Fruit fly (Drosophila melanogaster) whole organism, embryonic: ENCODE results near the gene CG2841.

Experiments used
- Abd-B ChIP-seq: fragments of 200-800 bp; sonication (Bioruptor generic); optimal IDR thresholded peaks from 2 replicates; lab custom pipeline; 2018; ENCODE audit warnings: missing biosample characterization, mild to moderate bottlenecking, missing genetic modification characterization, moderate library complexity
- Adf1 ChIP-seq: fragments of 200-800 bp; sonication (Bioruptor generic); IDR thresholded peaks from 2 replicates; pipeline ENCODE4 v1.3.6; 2022; ENCODE audit warnings: missing biosample characterization, missing genetic modification characterization
- CG10147 ChIP-seq: fragments of 200-800 bp; sonication (Bioruptor generic); optimal IDR thresholded peaks from 2 replicates; lab custom pipeline; 2019; ENCODE audit warnings: missing biosample characterization, mild to moderate bottlenecking, missing genetic modification characterization, moderate library complexity
- CG11093 ChIP-seq: fragments of 200-800 bp; sonication (Bioruptor generic); IDR thresholded peaks from 3 replicates; pipeline ENCODE4 v1.3.6; 2022; ENCODE audit warnings: missing biosample characterization, missing genetic modification characterization
- CG11456 ChIP-seq: fragments of 200-800 bp; sonication (Bioruptor generic); IDR thresholded peaks from 3 replicates; pipeline ENCODE4 v1.3.6; 2022; ENCODE audit warnings: missing biosample characterization, missing genetic modification characterization
- CG12236 ChIP-seq: fragments of 200-800 bp; sonication (Bioruptor generic); optimal IDR thresholded peaks from 2 replicates; lab custom pipeline; 2016; ENCODE audit warnings: missing biosample characterization, missing genetic modification characterization
- CG15479 ChIP-seq: fragments of 200-800 bp; sonication (Bioruptor generic); optimal IDR thresholded peaks from 3 replicates; lab custom pipeline; 2019; ENCODE audit warnings: missing biosample characterization, mild to moderate bottlenecking, missing genetic modification characterization, moderate library complexity
- CG15514 ChIP-seq: fragments of 200-800 bp; sonication (Bioruptor generic); optimal IDR thresholded peaks from 3 replicates; lab custom pipeline; 2017; ENCODE audit warnings: missing biosample characterization, missing genetic modification characterization, mild to moderate bottlenecking, moderate library complexity, missing genetic modification reagents
- CG17359 ChIP-seq: fragments of 200-800 bp; sonication (Bioruptor generic); optimal IDR thresholded peaks from 3 replicates; lab custom pipeline; 2018; ENCODE audit warnings: missing biosample characterization, mild to moderate bottlenecking, missing genetic modification characterization, moderate library complexity
- CG17829 ChIP-seq: fragments of 200-800 bp; optimal IDR thresholded peaks from 2 replicates; lab custom pipeline; 2019; ENCODE audit warnings: missing biosample characterization, mild to moderate bottlenecking, missing genetic modification characterization, moderate library complexity
- CG17912 ChIP-seq: fragments of 200-800 bp; sonication (Bioruptor generic); optimal IDR thresholded peaks from 2 replicates; lab custom pipeline; 2018; ENCODE audit warnings: missing biosample characterization, mild to moderate bottlenecking, missing genetic modification characterization
- CG1792 ChIP-seq: fragments of 200-800 bp; sonication (Bioruptor generic); optimal IDR thresholded peaks from 2 replicates; lab custom pipeline; 2016; ENCODE audit warnings: missing biosample characterization, missing genetic modification characterization
- CG1832 ChIP-seq: fragments of 200-800 bp; sonication (Bioruptor generic); optimal IDR thresholded peaks from 2 replicates; lab custom pipeline; 2017; ENCODE audit warnings: missing biosample characterization, mild to moderate bottlenecking, missing genetic modification characterization, inconsistent platforms
- CG18619 ChIP-seq: fragments of 200-800 bp; sonication (Bioruptor generic); optimal IDR thresholded peaks from 3 replicates; lab custom pipeline; 2017; ENCODE audit warnings: missing biosample characterization, mild to moderate bottlenecking, missing genetic modification characterization
- CG2202 ChIP-seq: fragments of 200-800 bp; sonication (Bioruptor generic); optimal IDR thresholded peaks from 2 replicates; lab custom pipeline; 2018; ENCODE audit warnings: missing biosample characterization, mild to moderate bottlenecking, missing genetic modification characterization
- CG3065 ChIP-seq: fragments of 200-800 bp; sonication (Bioruptor generic); optimal IDR thresholded peaks from 2 replicates; lab custom pipeline; 2016; ENCODE audit warnings: missing biosample characterization, missing genetic modification characterization
- CG42726 ChIP-seq: fragments of 200-800 bp; sonication (Bioruptor generic); IDR thresholded peaks from 2 replicates; pipeline ENCODE4 v1.3.6; 2022; ENCODE audit warnings: missing biosample characterization, missing genetic modification characterization; ENCODE audit not compliant: partially characterized antibody
- CG7271 ChIP-seq: fragments of 200-800 bp; sonication (Bioruptor generic); optimal IDR thresholded peaks from 2 replicates; lab custom pipeline; 2018; ENCODE audit warnings: missing biosample characterization, mild to moderate bottlenecking, missing genetic modification characterization, moderate library complexity
- CG8089 ChIP-seq: fragments of 200-800 bp; sonication (Bioruptor generic); optimal IDR thresholded peaks from 3 replicates; lab custom pipeline; 2016; ENCODE audit warnings: missing biosample characterization, missing genetic modification characterization
- CG8944 ChIP-seq: fragments of 200-800 bp; sonication (Bioruptor generic); optimal IDR thresholded peaks from 3 replicates; lab custom pipeline; 2016; ENCODE audit warnings: missing biosample characterization, missing genetic modification characterization
- CG9215 ChIP-seq: fragments of 200-800 bp; sonication (Bioruptor generic); IDR thresholded peaks from 2 replicates; pipeline ENCODE4 v1.3.6; 2022; ENCODE audit warnings: missing biosample characterization, missing genetic modification characterization
- CG9609 ChIP-seq: fragments of 200-800 bp; sonication (Bioruptor generic); optimal IDR thresholded peaks from 3 replicates; lab custom pipeline; 2016; ENCODE audit warnings: missing biosample characterization, missing genetic modification characterization
- CHES-1-like ChIP-seq: fragments of 200-800 bp; sonication (Bioruptor generic); optimal IDR thresholded peaks from 2 replicates; lab custom pipeline; 2016; ENCODE audit warnings: missing biosample characterization, missing genetic modification characterization
- CoRest ChIP-seq: fragments of 200-800 bp; sonication (Bioruptor generic); optimal IDR thresholded peaks from 3 replicates; lab custom pipeline; 2018; ENCODE audit warnings: missing biosample characterization, mild to moderate bottlenecking, missing genetic modification characterization, moderate library complexity
- H15 ChIP-seq: fragments of 200-800 bp; sonication (Bioruptor generic); IDR thresholded peaks from 3 replicates; pipeline ENCODE4 v1.3.6; 2022; ENCODE audit warnings: missing biosample characterization, missing genetic modification characterization
- HLHmδ ChIP-seq: fragments of 200-800 bp; sonication (Bioruptor generic); optimal IDR thresholded peaks from 2 replicates; lab custom pipeline; 2018; ENCODE audit warnings: missing biosample characterization, mild to moderate bottlenecking, missing genetic modification characterization, moderate library complexity
- Hsf ChIP-seq: fragments of 200-800 bp; sonication (Bioruptor generic); optimal IDR thresholded peaks from 3 replicates; lab custom pipeline; 2016; ENCODE audit warnings: missing biosample characterization, missing genetic modification characterization
- Med ChIP-seq: fragments of 200-800 bp; sonication (Bioruptor generic); peaks from one replicate; lab custom pipeline; 2016; ENCODE audit warnings: missing biosample characterization, missing genetic modification characterization, mild to moderate bottlenecking, inconsistent platforms, moderate library complexity
- Meics ChIP-seq: fragments of 200-800 bp; sonication (Bioruptor generic); optimal IDR thresholded peaks from 2 replicates; lab custom pipeline; 2017; ENCODE audit warnings: missing biosample characterization, mild to moderate bottlenecking, missing genetic modification characterization
- Myb ChIP-seq: fragments of 200-800 bp; sonication (Bioruptor generic); optimal IDR thresholded peaks from 2 replicates; lab custom pipeline; 2016; ENCODE audit warnings: missing biosample characterization, missing genetic modification characterization
- Nf-YA ChIP-seq: fragments of 200-800 bp; sonication (Bioruptor generic); IDR thresholded peaks from 2 replicates; pipeline ENCODE4 v1.3.6; 2022; ENCODE audit warnings: missing biosample characterization, missing genetic modification characterization
- Scr ChIP-seq: fragments of 200-800 bp; sonication (Bioruptor generic); IDR thresholded peaks from 2 replicates; pipeline ENCODE4 v1.3.6; 2022; ENCODE audit warnings: missing biosample characterization, missing genetic modification characterization; ENCODE audit not compliant: partially characterized antibody
- Xbp1 ChIP-seq: fragments of 200-800 bp; sonication (Bioruptor generic); optimal IDR thresholded peaks from 3 replicates; lab custom pipeline; 2016; ENCODE audit warnings: missing biosample characterization, mild to moderate bottlenecking, missing genetic modification characterization
- amos ChIP-seq: fragments of 200-800 bp; sonication (Bioruptor generic); IDR thresholded peaks from 2 replicates; pipeline ENCODE4 v1.3.6; 2022; ENCODE audit warnings: missing biosample characterization, missing genetic modification characterization; ENCODE audit not compliant: partially characterized antibody
- ash1 ChIP-seq: fragments of 200-800 bp; sonication (Bioruptor generic); optimal IDR thresholded peaks from 2 replicates; lab custom pipeline; 2018; ENCODE audit warnings: missing biosample characterization, mild to moderate bottlenecking, missing genetic modification characterization
- bbx ChIP-seq: fragments of 200-800 bp; sonication (Bioruptor generic); IDR thresholded peaks from 2 replicates; pipeline ENCODE4 v1.3.6; 2022; ENCODE audit warnings: missing biosample characterization, missing genetic modification characterization; ENCODE audit not compliant: partially characterized antibody
- disco-r ChIP-seq: fragments of 200-800 bp; sonication (Bioruptor generic); optimal IDR thresholded peaks from 2 replicates; lab custom pipeline; 2016; ENCODE audit warnings: missing biosample characterization, missing genetic modification characterization
- dm ChIP-seq: fragments of 200-800 bp; sonication (Bioruptor generic); optimal IDR thresholded peaks from 3 replicates; lab custom pipeline; 2016; ENCODE audit warnings: missing biosample characterization, missing genetic modification characterization
- en ChIP-seq: fragments of 200-800 bp; sonication (Bioruptor generic); optimal IDR thresholded peaks from 2 replicates; lab custom pipeline; 2016; ENCODE audit warnings: missing biosample characterization, missing genetic modification characterization
- esg ChIP-seq: fragments of 200-800 bp; sonication (Bioruptor generic); conservative IDR thresholded peaks from 2 replicates; pipeline ENCODE4 v1.3.6; 2022; ENCODE audit warnings: missing biosample characterization, missing genetic modification characterization
- gce ChIP-seq: fragments of 200-800 bp; sonication (Bioruptor generic); IDR thresholded peaks from 3 replicates; pipeline ENCODE4 v1.3.6; 2022; ENCODE audit warnings: missing biosample characterization, missing genetic modification characterization
- ham ChIP-seq: fragments of 200-800 bp; sonication (Bioruptor generic); IDR thresholded peaks from 2 replicates; pipeline ENCODE4 v1.3.6; 2022; ENCODE audit warnings: missing biosample characterization, missing genetic modification characterization
- lola ChIP-seq, 3 experiments: fragments of >200 bp in 2 of 3; fragments of 200-800 bp in 1 of 3; sonication (Bioruptor generic) in 1 of 3; optimal IDR thresholded peaks; 2 replicates each; lab custom pipeline; 2017 to 2019; ENCODE audit warnings: missing biosample characterization in 3 of 3, missing genetic modification characterization in 3 of 3, mild to moderate bottlenecking in 1 of 3, moderate library complexity in 1 of 3
- maf-S ChIP-seq: fragments of 200-800 bp; sonication (Bioruptor generic); optimal IDR thresholded peaks from 2 replicates; lab custom pipeline; 2016; ENCODE audit warnings: missing biosample characterization, missing genetic modification characterization
- mirr ChIP-seq: fragments of 200-800 bp; sonication (Bioruptor generic); optimal IDR thresholded peaks from 3 replicates; lab custom pipeline; 2018; ENCODE audit warnings: missing biosample characterization, mild to moderate bottlenecking, missing genetic modification characterization
- repo ChIP-seq: fragments of 200-800 bp; sonication (Bioruptor generic); optimal IDR thresholded peaks from 2 replicates; lab custom pipeline; 2016; ENCODE audit warnings: missing biosample characterization, missing genetic modification characterization
- seq ChIP-seq: fragments of 200-800 bp; sonication (Bioruptor generic); IDR thresholded peaks from 2 replicates; pipeline ENCODE4 v1.3.6; 2022; ENCODE audit warnings: missing biosample characterization, missing genetic modification characterization
- sim ChIP-seq: fragments of 200-800 bp; sonication (Bioruptor generic); IDR thresholded peaks from 2 replicates; pipeline ENCODE4 v1.3.6; 2022; ENCODE audit warnings: missing biosample characterization, missing genetic modification characterization

The CG2841 gene

DNA sequence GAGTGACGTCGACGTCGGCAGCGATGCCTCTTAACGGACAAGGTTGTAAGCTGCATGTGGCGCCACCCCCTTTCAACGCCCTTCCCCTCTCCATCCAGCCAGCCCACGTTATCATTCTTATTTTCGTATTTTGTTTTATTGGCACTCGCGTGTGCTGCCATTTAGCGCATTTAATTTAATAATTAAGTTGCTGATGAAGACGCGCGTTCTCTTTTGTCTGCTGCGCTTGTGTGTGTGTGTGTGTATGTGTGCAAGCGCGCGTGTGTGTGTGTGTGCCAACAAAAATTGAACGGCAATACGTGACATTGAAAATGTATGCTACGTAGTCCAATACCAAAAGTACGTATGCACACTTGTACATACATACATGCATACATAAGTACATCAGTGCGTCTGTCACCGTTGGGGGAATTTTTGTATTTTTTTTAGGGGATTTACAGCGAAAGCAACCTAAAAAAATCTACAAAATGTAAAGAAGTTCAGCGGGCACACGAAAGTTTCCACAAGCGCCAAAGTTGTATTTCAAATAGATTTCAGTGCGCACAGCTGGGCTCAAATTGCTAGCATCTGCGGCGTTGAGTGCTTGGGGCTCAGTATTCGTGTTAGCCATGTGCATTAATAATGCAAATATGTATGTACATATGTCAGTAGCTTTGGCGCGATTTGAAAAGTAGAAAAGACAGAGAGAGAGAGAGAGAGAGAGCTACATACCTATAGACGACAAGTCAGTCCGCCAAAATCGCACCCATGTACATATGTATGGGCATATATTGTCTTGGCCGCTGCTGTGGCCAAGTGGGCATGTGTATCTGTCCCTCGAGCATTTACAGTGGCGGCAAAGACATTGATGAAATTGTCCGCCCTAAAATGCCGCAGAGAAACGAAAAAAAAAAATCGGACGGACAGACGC is 64.3 kb downstream of the CG2841 start (continued):
- peak; percentile 70; the same call in 1 of the 2 replicates for TF ChIP-seq CG9215 (GFP tag; lab: Robert Waterston, UW)
- TF ChIP-seq CHES-1-like (GFP tag; lab: Kevin White, UChicago) = peak; percentile 88
- peak; percentile 84 for TF ChIP-seq CG17829 (tag; lab: Kevin White, UChicago)
- TF ChIP-seq CG17912 (GFP tag; lab: Kevin White, UChicago) = peak; percentile 3
- TF ChIP-seq CoRest = peak; percentile 84
- TF ChIP-seq en (GFP tag; lab: Kevin White, UChicago) = peak; percentile 30
- TF ChIP-seq seq (GFP tag; lab: Robert Waterston, UW) = peak; percentile 87
- TF ChIP-seq CG9609 = peak; percentile 86
- TF ChIP-seq CG7271 = no peak
- peak; percentile 70 for TF ChIP-seq disco-r (GFP tag; lab: Kevin White, UChicago)
- peak; percentile 71; the same call in 2 of the 3 replicates for TF ChIP-seq CG11456 (GFP tag; lab: Robert Waterston, UW)
- TF ChIP-seq bbx (GFP tag; lab: Robert Waterston, UW) = no peak
- 0 out of 2 replicates have a peak, but pooled peaks have one; percentile 60 for TF ChIP-seq Adf1
- TF ChIP-seq CG11093 = peak; percentile 85
- TF ChIP-seq repo (GFP tag; lab: Kevin White, UChicago) = peak; percentile 85
- TF ChIP-seq Meics (GFP tag; lab: Kevin White, UChicago) = peak; percentile 76
- TF ChIP-seq Hsf = peak; percentile 82
- peak in 1 of 3 experiments; percentile 75 for TF ChIP-seq lola (GFP tag; optimal IDR thresholded peaks at IDR 0.05; lab: Kevin White, UChicago)
- no peak for TF ChIP-seq HLHmδ (GFP tag; lab: Kevin White, UChicago)
- peak; percentile 98 for TF ChIP-seq Med (GFP tag; lab: Kevin White, UChicago)
- no peak for TF ChIP-seq Scr (GFP tag; lab: Robert Waterston, UW)
- TF ChIP-seq esg (GFP tag; lab: Robert Waterston, UW) = peak; percentile 80
- no peak for TF ChIP-seq mirr (GFP tag; lab: Kevin White, UChicago)
- peak; percentile 68 for TF ChIP-seq Myb
- peak; percentile 62 for TF ChIP-seq CG15514
- TF ChIP-seq ash1 = no peak
- peak; percentile 58; the same call in 1 of the 2 replicates for TF ChIP-seq Nf-YA (GFP tag; lab: Robert Waterston, UW)
- TF ChIP-seq CG2202 (tag; lab: Kevin White, UChicago) = peak; percentile 52
- 0 out of 2 replicates have a peak, but pooled peaks have one; percentile 48 for TF ChIP-seq ham
- TF ChIP-seq CG1792 (GFP tag; lab: Kevin White, UChicago) = peak; percentile 53
- peak; percentile 74 for TF ChIP-seq dm (GFP tag; lab: Kevin White, UChicago)
- peak; percentile 81 for TF ChIP-seq CG8944 (GFP tag; lab: Kevin White, UChicago)
- peak; percentile 58 for TF ChIP-seq sim (GFP tag; lab: Robert Waterston, UW)
- TF ChIP-seq maf-S (GFP tag; lab: Kevin White, UChicago) = peak; percentile 71
- peak; percentile 78 for TF ChIP-seq Abd-B (GFP tag; lab: Kevin White, UChicago)
- no peak for TF ChIP-seq CG42726
- TF ChIP-seq H15 = peak; percentile 76
- peak; percentile 77 for TF ChIP-seq Xbp1
- TF ChIP-seq CG12236 (GFP tag; lab: Kevin White, UChicago) = peak; percentile 68
- TF ChIP-seq CG10147 = peak; percentile 58
- no peak for TF ChIP-seq CG1832 (GFP tag; lab: Kevin White, UChicago)
- 0 out of 3 replicates have a peak, but pooled peaks have one; percentile 73 for TF ChIP-seq gce (GFP tag; lab: Robert Waterston, UW)
- TF ChIP-seq CG3065 = peak; percentile 55
- TF ChIP-seq amos (GFP tag; lab: Robert Waterston, UW) = no peak
- peak; percentile 74 for TF ChIP-seq CG18619
- peak; percentile 82 for TF ChIP-seq CG17359 (tag; lab: Kevin White, UChicago)
- TF ChIP-seq CG8089 = peak; percentile 82
- no peak for TF ChIP-seq CG15479 (GFP tag; lab: Kevin White, UChicago)
